Worm (Caenorhabditis elegans): Measurements from ENCODE around the gene F21C10.9.

- TF ChIP-seq rnt-1 (tag; optimal IDR thresholded peaks at IDR 0.05) (no peak), K02D7.2 (tag; optimal IDR thresholded peaks at IDR 0.05) (no peak), pag-3 (tag; optimal IDR thresholded peaks at IDR 0.05; ENCODE audit: borderline replicate concordance) (no peak), C38D4.7 (GFP tag; optimal IDR thresholded peaks at IDR 0.05) (no peak), pqm-1 (tag; optimal IDR thresholded peaks at IDR 0.05) (no peak), tbx-2 (tag; optimal IDR thresholded peaks at IDR 0.05) (no peak), fkh-10 (GFP tag; optimal IDR thresholded peaks at IDR 0.05) (no peak), unc-86 (tag; optimal IDR thresholded peaks at IDR 0.05) (no peak), hlh-30 (tag; optimal IDR thresholded peaks at IDR 0.05; ENCODE audit: insufficient read depth) (no peak), ahr-1 (tag; optimal IDR thresholded peaks at IDR 0.05) (no peak), unc-42 (tag; optimal IDR thresholded peaks at IDR 0.05) (no peak)
These were observed 49.7 kb upstream of the F21C10.9 start for ce11 chrV:9148151-9148550.

All from whole organism, late embryonic.